Worm (Caenorhabditis elegans): ENCODE measurements around the gene ptr-6.

ptr-6 gene

DNA sequence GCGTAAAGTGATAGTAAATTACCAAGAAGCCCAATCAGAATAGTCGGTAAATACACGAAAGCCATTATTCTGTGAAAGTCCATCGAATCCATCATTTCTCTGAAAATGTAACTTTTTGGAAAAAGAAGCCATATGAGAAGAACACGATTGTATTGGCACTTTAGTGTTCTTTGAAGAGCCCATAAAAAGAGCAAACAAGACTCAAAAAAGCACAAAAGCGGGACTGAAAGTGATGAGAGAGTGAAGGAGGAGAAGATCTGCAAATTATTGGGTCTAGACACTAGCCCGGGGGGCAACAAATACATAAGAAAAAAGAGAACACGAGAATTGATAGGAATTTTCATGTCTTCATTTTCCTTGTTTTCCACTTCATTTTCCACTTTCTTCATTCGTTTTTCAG lies 8.8 kb upstream of the ptr-6 start, which contains the start of gene frpr-4:
TSS of gene frpr-4 (minus strand) at position 101 of the 400 bp plus-strand sequence.
- no peak for TF ChIP-seq dao-5 (tag; optimal IDR thresholded peaks at IDR 0.05)
- no peak for TF ChIP-seq him-1 (tag; optimal IDR thresholded peaks at IDR 0.05)
- TF ChIP-seq W03F9.2 (tag; optimal IDR thresholded peaks at IDR 0.05): no peak

DNA sequence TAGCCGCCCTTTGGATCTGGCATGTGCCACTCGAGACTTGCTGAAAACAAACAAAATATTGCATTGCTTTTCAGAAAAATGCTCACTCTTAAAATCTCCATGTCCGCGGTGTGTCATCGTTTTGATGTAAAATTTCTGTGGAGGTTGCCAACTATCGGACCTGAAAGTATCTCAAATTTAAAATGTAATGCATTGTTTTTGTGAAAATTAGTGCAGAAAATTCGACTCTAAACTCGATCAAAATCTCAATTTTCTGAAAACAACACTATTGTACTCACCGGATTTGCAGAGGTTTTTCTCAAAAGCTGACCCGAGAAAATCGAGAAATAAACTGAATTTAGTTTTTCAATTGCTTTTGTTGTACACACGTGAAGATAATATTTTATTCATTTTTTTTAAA lies 5.1 kb downstream of the ptr-6 start, which contains the start of gene T16D1.1:
TSS of gene T16D1.1 (minus strand) at position 101 of the 400 bp plus-strand sequence.
- TF ChIP-seq him-1 (tag; optimal IDR thresholded peaks at IDR 0.05) (no peak), W03F9.2 (tag; optimal IDR thresholded peaks at IDR 0.05) (no peak), dao-5 (tag; optimal IDR thresholded peaks at IDR 0.05) (no peak)

DNA sequence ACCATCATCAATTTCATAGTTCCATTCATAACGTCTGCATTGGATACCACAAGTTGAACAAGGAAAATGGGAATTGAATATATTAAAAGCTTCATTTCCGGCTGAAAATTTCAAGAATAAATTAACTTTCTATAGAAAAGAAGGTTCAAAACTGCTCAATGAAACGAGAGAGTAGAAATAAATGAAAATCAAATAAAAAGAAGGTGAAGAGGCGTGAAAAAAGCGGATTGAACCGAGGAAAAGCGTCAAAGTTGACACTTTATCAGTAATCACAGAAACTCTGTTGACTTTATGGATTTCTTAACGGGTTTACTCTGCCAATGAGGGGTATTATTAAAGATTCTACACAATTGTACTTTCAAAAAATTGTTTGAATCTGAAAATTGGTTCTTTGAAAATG lies 8.3 kb downstream of the ptr-6 start, which contains the start of gene pho-4:
TSS of gene pho-4 (minus strand) at position 101 of the 400 bp plus-strand sequence.
- TF ChIP-seq him-1 (tag; optimal IDR thresholded peaks at IDR 0.05) (no peak), dao-5 (tag; optimal IDR thresholded peaks at IDR 0.05) (no peak), W03F9.2 (tag; optimal IDR thresholded peaks at IDR 0.05) (no peak)

DNA sequence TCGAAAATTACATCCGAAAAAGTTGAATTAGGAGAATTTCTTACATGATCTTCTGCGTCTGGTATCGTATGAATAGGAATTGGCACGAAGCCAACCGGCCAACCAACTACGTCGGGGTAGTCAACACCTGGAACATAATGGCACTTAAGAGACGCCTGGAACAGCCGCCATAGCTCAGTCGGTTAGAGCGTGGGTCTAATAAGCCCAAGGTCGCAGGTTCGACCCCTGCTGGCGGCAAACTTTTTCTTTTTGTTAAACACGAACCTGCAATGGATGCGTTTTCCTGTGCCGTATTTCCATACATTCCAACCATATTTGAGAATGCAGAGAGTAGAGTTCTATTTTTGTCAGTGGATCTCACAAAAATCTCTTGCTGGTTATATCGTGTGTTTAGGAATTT lies 8.9 kb downstream of the ptr-6 start:
- TF ChIP-seq W03F9.2 (tag; optimal IDR thresholded peaks at IDR 0.05) (no peak), dao-5 (tag; optimal IDR thresholded peaks at IDR 0.05) (no peak), him-1 (tag; optimal IDR thresholded peaks at IDR 0.05) (no peak)

DNA sequence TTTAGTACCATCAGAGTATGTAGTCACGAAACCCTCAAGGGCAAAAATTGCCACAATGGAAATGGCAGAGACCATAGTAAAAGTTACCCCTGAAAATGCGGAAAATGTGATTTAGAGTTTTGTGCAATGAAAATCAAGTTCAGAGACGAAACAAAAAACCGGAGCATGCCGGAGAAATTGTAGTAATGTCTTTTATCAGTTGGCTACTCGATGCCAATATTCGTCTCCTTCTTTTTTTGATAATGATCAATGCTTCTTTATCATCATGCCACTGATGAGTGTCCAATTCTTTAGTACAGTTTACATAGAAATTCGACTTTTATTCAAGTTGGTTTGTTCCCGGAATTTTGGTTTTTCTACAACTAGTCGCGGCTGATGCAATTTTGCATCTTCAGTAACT lies 10.9 kb downstream of the ptr-6 start, which contains the start of gene pho-1:
TSS of gene pho-1 (minus strand) at position 89 of the 400 bp plus-strand sequence.
- TF ChIP-seq him-1 (tag; optimal IDR thresholded peaks at IDR 0.05) (no peak), W03F9.2 (tag; optimal IDR thresholded peaks at IDR 0.05) (no peak), dao-5 (tag; optimal IDR thresholded peaks at IDR 0.05) (no peak)

DNA sequence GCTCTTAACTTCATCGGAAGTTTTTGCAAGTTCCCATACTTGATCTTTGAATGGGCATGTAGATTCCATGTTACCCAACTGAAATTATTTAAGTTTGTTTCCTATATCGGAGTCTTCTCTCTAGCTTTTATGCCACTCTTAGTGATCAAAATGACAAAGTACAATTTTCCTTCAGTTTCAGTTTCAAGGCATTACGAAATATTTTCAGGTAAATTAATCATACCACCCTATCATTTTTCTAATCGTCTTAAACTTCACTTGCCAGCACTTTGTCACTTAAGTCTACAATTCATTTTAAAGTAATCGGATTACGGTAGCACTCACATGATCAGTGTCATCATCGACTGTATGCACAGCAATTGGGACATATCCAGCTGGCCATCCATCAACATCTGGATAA lies 11.9 kb downstream of the ptr-6 start:
- TF ChIP-seq dao-5 (tag; optimal IDR thresholded peaks at IDR 0.05) (no peak), W03F9.2 (tag; optimal IDR thresholded peaks at IDR 0.05) (no peak), him-1 (tag; optimal IDR thresholded peaks at IDR 0.05) (no peak)

DNA sequence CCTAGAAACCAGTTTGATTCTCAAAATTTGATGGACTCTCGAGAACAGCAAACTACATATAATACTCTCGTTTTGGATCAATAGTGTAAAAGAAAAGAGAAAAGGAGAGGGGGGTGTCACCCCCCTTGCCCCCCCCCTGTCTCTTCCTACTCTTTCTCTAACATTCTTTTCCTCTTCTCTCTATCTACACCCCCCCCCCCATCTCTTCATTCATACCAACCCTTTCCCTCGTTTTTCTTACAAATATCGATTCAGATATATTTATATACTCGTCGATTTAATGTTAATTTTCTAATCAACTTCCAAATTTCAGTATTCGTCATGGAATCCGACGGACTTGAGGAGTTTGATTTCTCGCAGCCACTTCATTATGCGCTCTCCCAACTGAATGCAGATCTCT lies 15.5 kb downstream of the ptr-6 start, which contains the start of gene EGAP2.1:
TSS of gene EGAP2.1 (plus strand) at position 301 of the 400 bp plus-strand sequence.
- TF ChIP-seq him-1 (tag; optimal IDR thresholded peaks at IDR 0.05) (no peak), dao-5 (tag; optimal IDR thresholded peaks at IDR 0.05) (no peak), W03F9.2 (tag; optimal IDR thresholded peaks at IDR 0.05) (no peak)

DNA sequence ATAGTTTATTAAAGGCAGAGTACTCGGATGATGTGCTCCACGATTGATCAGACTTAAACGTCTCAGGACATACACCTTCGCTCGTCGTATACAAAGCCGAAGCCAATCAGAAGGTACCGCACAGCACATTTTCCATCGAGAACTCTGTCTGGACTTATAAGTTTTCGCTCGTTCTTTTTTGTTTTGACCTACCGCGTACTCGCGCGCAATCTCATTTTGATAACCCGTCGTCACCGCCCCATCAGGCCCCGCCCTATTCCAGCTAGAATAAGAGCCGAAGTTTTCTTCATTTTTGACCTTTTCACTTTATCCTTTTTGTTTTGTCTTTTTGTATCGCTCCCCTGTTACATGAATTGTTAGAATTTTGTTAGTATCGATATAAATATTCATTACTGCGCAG lies 17.0 kb downstream of the ptr-6 start, which contains the start of gene EGAP2.2:
TSS of gene EGAP2.2 (plus strand) at position 301 of the 400 bp plus-strand sequence.
- TF ChIP-seq W03F9.2 (tag; optimal IDR thresholded peaks at IDR 0.05) (no peak), dao-5 (tag; optimal IDR thresholded peaks at IDR 0.05) (no peak), him-1 (tag; optimal IDR thresholded peaks at IDR 0.05) (no peak)

DNA sequence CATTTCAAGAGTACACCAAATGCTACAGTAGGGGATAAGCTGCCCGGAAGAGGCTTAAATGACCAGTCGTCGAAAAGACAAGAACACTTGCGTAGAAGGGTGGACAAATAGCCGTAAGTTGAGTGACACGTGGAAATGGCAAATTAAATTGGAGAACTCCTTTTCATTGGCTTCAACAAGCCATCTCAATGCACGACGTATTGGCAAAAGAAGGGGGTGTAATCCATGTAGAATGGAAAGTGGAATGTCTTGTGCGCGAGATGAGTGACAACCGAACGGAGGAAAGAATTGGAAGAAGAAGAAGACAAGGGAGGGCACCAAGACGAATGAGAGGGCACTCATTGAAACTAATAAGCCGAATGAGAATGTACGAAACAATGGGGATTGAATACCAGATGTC lies 18.0 kb downstream of the ptr-6 start:
- TF ChIP-seq him-1 (tag; optimal IDR thresholded peaks at IDR 0.05): no peak
- TF ChIP-seq dao-5 (tag; optimal IDR thresholded peaks at IDR 0.05): no peak
- TF ChIP-seq W03F9.2 (tag; optimal IDR thresholded peaks at IDR 0.05): no peak

DNA sequence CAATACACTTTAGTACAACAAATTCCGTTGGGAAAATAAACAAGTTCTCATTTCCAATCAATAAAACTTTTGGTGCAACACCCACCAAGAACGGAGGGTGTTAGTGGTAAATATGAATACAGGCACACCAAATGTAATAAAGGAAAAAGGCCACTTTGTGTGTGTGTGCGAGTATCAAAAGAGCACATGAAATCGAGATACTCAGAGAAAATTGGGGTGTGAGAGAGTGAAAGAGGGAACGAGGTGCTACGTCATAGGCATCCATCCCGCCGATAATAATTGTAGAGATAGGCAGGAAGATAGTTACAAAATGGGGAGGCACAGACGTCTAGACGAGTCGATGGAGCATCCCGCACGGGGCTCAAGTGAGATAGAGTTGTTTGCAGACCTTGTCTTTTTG lies 18.9 kb downstream of the ptr-6 start:
- no peak for TF ChIP-seq him-1 (tag; optimal IDR thresholded peaks at IDR 0.05)
- TF ChIP-seq dao-5 (tag; optimal IDR thresholded peaks at IDR 0.05): no peak
- TF ChIP-seq W03F9.2 (tag; optimal IDR thresholded peaks at IDR 0.05): no peak

DNA sequence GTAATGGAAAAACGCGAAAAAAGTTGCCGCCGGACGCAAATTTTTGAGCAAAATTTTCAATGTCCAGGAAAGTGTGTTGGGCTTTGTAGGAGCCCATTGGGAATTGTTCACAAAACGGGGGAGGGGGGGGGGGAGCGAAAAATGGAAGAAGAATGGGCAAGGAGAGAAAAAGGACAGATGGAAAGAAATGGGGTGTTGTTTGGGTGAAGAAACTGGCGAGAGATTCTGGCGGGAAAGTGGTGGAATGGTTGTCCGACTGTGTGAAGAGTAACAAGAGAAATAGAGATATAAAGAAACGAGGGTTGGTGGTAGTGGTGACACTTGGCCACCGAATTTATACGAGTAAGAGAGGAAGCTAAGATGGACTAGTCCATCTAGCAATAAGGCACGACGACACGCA lies 20.3 kb downstream of the ptr-6 start:
- TF ChIP-seq him-1 (tag; optimal IDR thresholded peaks at IDR 0.05) (no peak), dao-5 (tag; optimal IDR thresholded peaks at IDR 0.05) (no peak), W03F9.2 (tag; optimal IDR thresholded peaks at IDR 0.05) (no peak)

DNA sequence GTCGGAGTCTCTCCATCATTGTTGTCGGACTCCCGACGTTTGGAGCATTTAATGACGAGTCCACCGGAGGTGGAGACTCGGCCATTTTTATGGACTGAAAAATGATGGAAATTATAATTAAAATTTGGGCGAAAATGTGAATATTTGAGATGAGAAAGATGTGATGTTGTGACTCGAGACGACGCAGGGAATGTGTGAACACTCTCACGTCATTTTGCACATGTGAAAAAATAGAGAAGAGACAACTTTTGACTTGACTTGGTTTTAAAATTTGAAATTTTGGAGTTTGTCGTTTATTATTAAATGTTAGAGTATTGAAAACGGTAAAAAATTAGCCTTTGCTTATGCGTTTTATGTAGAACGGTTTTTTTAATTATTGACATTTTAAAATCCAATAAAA lies 21.4 kb downstream of the ptr-6 start, which contains the start of gene dsh-1:
TSS of gene dsh-1 (minus strand) at position 101 of the 400 bp plus-strand sequence.
- no peak for TF ChIP-seq W03F9.2 (tag; optimal IDR thresholded peaks at IDR 0.05)
- TF ChIP-seq him-1 (tag; optimal IDR thresholded peaks at IDR 0.05): no peak
- TF ChIP-seq dao-5 (tag; optimal IDR thresholded peaks at IDR 0.05): no peak

DNA sequence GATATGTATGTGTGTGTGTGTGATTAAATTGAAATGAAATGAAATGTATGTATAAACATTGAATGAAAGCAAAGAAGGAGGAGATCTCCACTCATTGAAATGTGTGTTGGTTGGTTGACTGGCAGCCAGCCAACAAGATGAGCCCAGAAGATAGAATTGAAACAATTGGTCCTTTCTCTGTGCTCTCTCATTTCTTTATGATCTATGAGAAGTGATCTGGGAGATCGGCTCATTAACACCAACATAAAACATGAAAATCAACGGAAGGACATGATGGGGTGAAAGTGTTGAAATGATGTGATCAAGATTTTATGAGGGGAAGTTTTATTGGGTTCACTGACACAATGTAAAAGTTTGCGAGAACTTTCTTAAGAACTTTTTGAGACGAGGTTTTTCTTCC lies 23.8 kb downstream of the ptr-6 start:
- TF ChIP-seq W03F9.2 (tag; optimal IDR thresholded peaks at IDR 0.05) (no peak), him-1 (tag; optimal IDR thresholded peaks at IDR 0.05) (no peak), dao-5 (tag; optimal IDR thresholded peaks at IDR 0.05) (no peak)

DNA sequence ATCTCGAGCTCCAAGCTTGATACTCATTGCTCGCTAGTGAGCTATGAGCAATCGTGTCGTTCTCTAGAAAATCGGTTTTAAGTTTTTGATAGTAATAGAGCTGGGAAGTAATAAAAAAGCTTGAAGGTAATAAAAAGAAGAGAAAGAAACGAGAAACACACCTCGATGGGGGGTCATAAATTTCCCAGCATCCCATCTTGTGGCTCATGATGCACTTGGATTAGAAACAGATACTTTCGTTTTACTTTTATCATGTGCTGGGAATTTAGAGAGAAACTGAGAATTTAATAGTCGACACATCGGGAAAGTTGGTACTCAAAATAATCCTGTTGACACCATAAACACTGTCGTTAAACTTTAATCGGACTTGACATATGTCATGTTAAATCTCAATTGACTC lies 26.0 kb downstream of the ptr-6 start:
- no peak for TF ChIP-seq dao-5 (tag; optimal IDR thresholded peaks at IDR 0.05)
- no peak for TF ChIP-seq him-1 (tag; optimal IDR thresholded peaks at IDR 0.05)
- TF ChIP-seq W03F9.2 (tag; optimal IDR thresholded peaks at IDR 0.05): no peak

DNA sequence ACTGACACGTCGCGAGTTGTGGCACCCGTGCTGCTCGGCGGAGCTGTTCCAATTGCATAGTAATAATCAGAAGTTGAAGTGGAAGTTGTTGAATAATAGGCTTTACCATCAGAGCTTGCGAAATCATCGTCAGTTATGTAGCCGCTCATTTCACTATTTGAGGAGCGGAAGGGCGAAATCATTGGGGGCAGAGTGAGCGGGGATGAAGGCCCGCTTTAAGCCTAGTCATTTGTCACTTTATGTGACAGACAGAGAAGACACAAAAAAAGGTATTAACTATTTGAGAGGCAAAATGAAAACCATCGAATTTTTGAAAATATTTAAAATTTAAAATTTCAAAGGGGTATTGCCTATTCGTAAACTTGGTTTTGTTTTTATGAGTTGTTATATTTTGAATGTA lies 28.3 kb downstream of the ptr-6 start:
- TF ChIP-seq him-1 (tag; optimal IDR thresholded peaks at IDR 0.05) (no peak), W03F9.2 (tag; optimal IDR thresholded peaks at IDR 0.05) (no peak), dao-5 (tag; optimal IDR thresholded peaks at IDR 0.05) (no peak)

Measured in whole organism, L4/young adult.